Worm (Caenorhabditis elegans): Measurements from ENCODE around the gene Y55F3AM.5.

The Y55F3AM.5 gene

DNA sequence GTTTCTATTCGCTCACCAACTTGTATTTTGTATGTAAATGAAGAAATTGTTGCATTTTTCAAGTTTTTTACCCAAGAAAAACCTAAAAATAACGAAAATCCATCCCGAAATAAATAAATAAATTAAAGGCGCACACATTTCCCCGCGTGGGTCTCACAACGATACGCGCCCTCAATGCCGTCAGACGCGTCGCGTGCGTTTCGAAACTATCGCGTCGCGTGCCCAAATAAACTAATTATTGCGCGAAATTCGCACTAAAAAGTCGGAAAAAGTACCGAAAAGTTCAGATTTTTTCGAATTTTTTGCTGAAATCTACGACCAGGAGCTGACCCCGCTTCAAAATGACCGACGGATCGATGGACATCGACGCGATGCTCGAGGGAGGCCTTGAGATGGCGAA, 13.4 kb downstream of the Y55F3AM.5 start, which contains the start of gene rbm-39 (continued):
- TF ChIP-seq cebp-1 (GFP tag; IDR thresholded peaks at IDR 0.05) (peak; percentile 64; the same call in 1 of the 2 replicates), cebp-1 (tag; optimal IDR thresholded peaks at IDR 0.05) (peak; percentile 92), lin-35 (GFP tag; optimal IDR thresholded peaks at IDR 0.05) (peak in 2 of 3 experiments; percentile 40 to 76), snpc-3.4 (tag; optimal IDR thresholded peaks at IDR 0.05) (peak; percentile 77), Y79H2A.3 (GFP tag; conservative IDR thresholded peaks at IDR 0.05) (peak; percentile 83), die-1 (tag; optimal IDR thresholded peaks at IDR 0.05) (no peak), ccch-3 (GFP tag; optimal IDR thresholded peaks at IDR 0.05) (no peak), F57A8.1 (GFP tag; optimal IDR thresholded peaks at IDR 0.05) (no peak), tbp1 (GFP tag; optimal IDR thresholded peaks at IDR 0.05) (peak; percentile 60), madf-6 (GFP tag; IDR thresholded peaks at IDR 0.05) (peak; percentile 80), hrde-1 (tag; optimal IDR thresholded peaks at IDR 0.05; ENCODE audit: borderline replicate concordance) (peak; percentile 22), attf-3 (GFP tag; conservative IDR thresholded peaks at IDR 0.05) (peak; percentile 74), ztf-3 (GFP tag; optimal IDR thresholded peaks at IDR 0.05) (no peak), snpc-4 (GFP tag; optimal IDR thresholded peaks at IDR 0.05) (no peak), snpc-4 (tag; optimal IDR thresholded peaks at IDR 0.05) (peak; percentile 58 to 69 (median 62)), Y67H2A.10 (GFP tag; conservative IDR thresholded peaks at IDR 0.05) (peak; percentile 79), snpc-1.3 (tag; optimal IDR thresholded peaks at IDR 0.05; ENCODE audit: insufficient read depth) (peak; percentile 63), F49E8.2 (tag; optimal IDR thresholded peaks at IDR 0.05; ENCODE audit: insufficient read depth) (peak; percentile 31), attf-5 (GFP tag; optimal IDR thresholded peaks at IDR 0.05) (peak; percentile 90), xnd-1 (tag; optimal IDR thresholded peaks at IDR 0.05) (peak; percentile 61), B0035.1 (tag; optimal IDR thresholded peaks at IDR 0.05) (no peak), ztf-26 (tag; optimal IDR thresholded peaks at IDR 0.05) (peak; percentile 30), let-607 (tag; optimal IDR thresholded peaks at IDR 0.05) (peak in 1 of 2 experiments; percentile 13), K11D2.4 (GFP tag; IDR thresholded peaks at IDR 0.05) (0 out of 2 replicates have a peak, but pooled peaks have one; percentile 49)

- TF ChIP-seq F49E8.2 (tag; optimal IDR thresholded peaks at IDR 0.05; ENCODE audit: insufficient read depth): no peak
- peak; percentile 66 for TF ChIP-seq zfh-2 (GFP tag; conservative IDR thresholded peaks at IDR 0.05)
- peak; percentile 40; the same call in 1 of the 2 replicates for TF ChIP-seq egrh-3 (GFP tag; IDR thresholded peaks at IDR 0.05)
Observed at ce11 chrIV:1013233-1013798, 14.3 kb downstream of the Y55F3AM.5 start.

- TF ChIP-seq attf-5 (GFP tag; optimal IDR thresholded peaks at IDR 0.05) (no peak), egrh-3 (GFP tag; IDR thresholded peaks at IDR 0.05) (no peak), dpl-1 (GFP tag; optimal IDR thresholded peaks at IDR 0.05) (no peak), mel-28 (tag; optimal IDR thresholded peaks at IDR 0.05; ENCODE audit: borderline replicate concordance) (no peak), ZK185.1 (tag; optimal IDR thresholded peaks at IDR 0.05; ENCODE audit: poor library complexity, severe bottlenecking) (no peak)
Observed at ce11 chrIV:1015430-1015829, 16.4 kb downstream of the Y55F3AM.5 start.

DNA sequence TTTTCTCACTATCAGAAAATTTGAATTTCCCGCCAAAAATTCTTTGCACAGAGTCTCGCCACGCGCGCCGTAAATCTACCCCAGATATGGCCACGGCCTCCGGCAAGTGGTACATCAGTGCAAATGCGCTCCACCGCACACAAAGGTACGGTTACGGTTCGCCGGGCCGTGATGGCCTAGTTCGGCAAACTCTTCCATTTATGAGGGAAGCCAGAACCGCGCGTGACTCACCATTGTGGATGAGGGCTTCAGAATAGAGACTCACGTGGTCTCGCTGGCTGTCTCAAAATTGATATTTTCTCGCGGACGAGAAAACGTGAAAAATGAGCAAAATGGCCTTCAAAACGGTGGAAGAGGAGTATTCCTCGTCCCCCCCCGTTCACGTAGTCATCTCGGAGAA, 20.8 kb downstream of the Y55F3AM.5 start:
- TF ChIP-seq mcd-1 (GFP tag; IDR thresholded peaks at IDR 0.05) (peak; percentile 34; the same call in 1 of the 2 replicates), him-1 (tag; optimal IDR thresholded peaks at IDR 0.05) (peak; percentile 54), zfh-2 (GFP tag; conservative IDR thresholded peaks at IDR 0.05) (peak; percentile 53), dox-1 (GFP tag; IDR thresholded peaks at IDR 0.05) (0 out of 2 replicates have a peak, but pooled peaks have one; percentile 20), hlh-26 (GFP tag; conservative IDR thresholded peaks at IDR 0.05) (no peak), madf-8 (GFP tag; conservative IDR thresholded peaks at IDR 0.05) (no peak), hmg-20 (GFP tag; IDR thresholded peaks at IDR 0.05) (0 out of 2 replicates have a peak, but pooled peaks have one; percentile 14), pha-4 (tag; optimal IDR thresholded peaks at IDR 0.05) (no peak), cebp-2 (GFP tag; IDR thresholded peaks at IDR 0.05) (peak; percentile 62; the same call in 1 of the 2 replicates), ceh-58 (GFP tag; IDR thresholded peaks at IDR 0.05) (no peak)

Data from whole organism, young adult.